Worm (Caenorhabditis elegans) whole organism, L3 larva: ENCODE data around the gene hpo-19.

Experiments used
- R02D3.7 ChIP-seq: fragments of 150-350 bp; optimal IDR thresholded peaks from 2 replicates; lab custom pipeline; 2014; ENCODE audit warnings: missing biosample characterization, missing genetic modification characterization
- aly-2 ChIP-seq: fragments of 150-350 bp; optimal IDR thresholded peaks from 2 replicates; lab custom pipeline; 2014; ENCODE audit warnings: missing biosample characterization, missing genetic modification characterization
- ceh-16 ChIP-seq: sonication (generic microtip); optimal IDR thresholded peaks from 2 replicates; lab custom pipeline; 2017; ENCODE audit warnings: missing biosample characterization, missing genetic modification characterization
- daf-12 ChIP-seq: fragments of 150-350 bp; optimal IDR thresholded peaks from 2 replicates; lab custom pipeline; 2014; ENCODE audit warnings: missing biosample characterization, missing genetic modification reagents, missing genetic modification characterization
- elt-3 ChIP-seq, 3 experiments: fragments of 150-350 bp in 1 of 3; sonication (generic microtip) in 2 of 3; optimal IDR thresholded peaks; 2 replicates in 2 of 3; 4 replicates in 1 of 3; lab custom pipeline; 2014 to 2017; ENCODE audit warnings: missing biosample characterization in 3 of 3, missing genetic modification characterization in 3 of 3
- fos-1 ChIP-seq: fragments of 150-350 bp; optimal IDR thresholded peaks from 2 replicates; lab custom pipeline; 2014; ENCODE audit warnings: missing biosample characterization, missing genetic modification characterization
- lin-39 ChIP-seq: fragments of 150-350 bp; optimal IDR thresholded peaks from 2 replicates; lab custom pipeline; 2018; ENCODE audit warnings: missing biosample characterization, missing genetic modification reagents, missing genetic modification characterization
- mml-1 ChIP-seq: fragments of 150-350 bp; sonication (generic microtip); optimal IDR thresholded peaks from 3 replicates; lab custom pipeline; 2014; ENCODE audit warnings: missing biosample characterization, missing genetic modification characterization
- nhr-237 ChIP-seq: fragments of 150-350 bp; optimal IDR thresholded peaks from 2 replicates; lab custom pipeline; 2014; ENCODE audit warnings: missing biosample characterization, missing genetic modification characterization
- nhr-76 ChIP-seq: fragments of 150-350 bp; sonication (generic microtip); optimal IDR thresholded peaks from 5 replicates; lab custom pipeline; 2014; ENCODE audit warnings: missing biosample characterization, missing genetic modification characterization
- nhr-77 ChIP-seq: fragments of 150-350 bp; optimal IDR thresholded peaks from 2 replicates; lab custom pipeline; 2014; ENCODE audit warnings: missing biosample characterization, missing genetic modification characterization
- ztf-4 ChIP-seq: fragments of 150-350 bp; optimal IDR thresholded peaks from 2 replicates; lab custom pipeline; 2014; ENCODE audit warnings: missing biosample characterization, missing genetic modification characterization

- TF ChIP-seq nhr-77 (tag; lab: Kevin White, UChicago) (no peak), ztf-4 (tag; lab: Kevin White, UChicago) (no peak), R02D3.7 (tag; lab: Kevin White, UChicago) (no peak), lin-39 (no peak), elt-3 (tag; optimal IDR thresholded peaks at IDR 0.05; lab: Kevin White, UChicago) (no peak), nhr-76 (tag; lab: Kevin White, UChicago) (no peak), ceh-16 (no peak), aly-2 (tag; lab: Kevin White, UChicago) (no peak), daf-12 (tag; lab: Kevin White, UChicago) (no peak), nhr-237 (tag; lab: Kevin White, UChicago) (no peak), fos-1 (tag; lab: Kevin White, UChicago) (no peak), mml-1 (tag; lab: Kevin White, UChicago) (no peak)
These were observed 22.0 kb upstream of the hpo-19 start for ce11 chrV:6414469-6414868.
